Fruit fly (Drosophila melanogaster): ENCODE data around the gene SuUR.

DNA sequence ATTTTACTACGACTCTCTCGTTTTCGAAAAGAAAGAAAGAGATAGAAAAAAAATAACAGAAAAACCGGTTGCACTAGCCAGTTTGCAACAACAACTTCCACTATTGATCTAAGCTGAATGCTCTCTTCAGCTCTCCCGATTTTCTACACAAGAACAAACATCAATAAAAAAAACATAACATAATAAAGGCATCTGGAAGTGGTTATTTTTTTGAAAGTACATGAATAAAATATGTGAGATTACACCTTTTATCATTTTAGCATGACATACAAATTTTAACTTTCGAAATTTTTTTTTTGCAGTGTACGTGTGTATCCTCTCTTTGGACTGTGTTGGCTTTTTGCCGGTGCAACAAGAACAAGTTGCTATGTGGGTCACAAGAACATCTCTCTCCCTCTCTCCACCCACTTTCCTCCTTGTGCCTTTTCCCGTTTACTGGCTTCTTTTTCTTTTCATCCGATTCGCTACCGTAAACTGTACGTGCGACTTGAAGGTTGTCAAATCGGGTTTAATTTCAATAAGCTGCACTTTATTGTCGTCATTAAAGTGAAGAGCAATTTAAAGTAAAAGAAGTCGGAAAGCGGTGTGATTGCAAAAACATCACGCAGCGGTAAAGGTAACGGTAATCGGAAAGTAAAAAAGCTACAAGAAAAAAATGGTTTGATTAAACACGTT, 19.9 kb downstream of the SuUR start:
- TF ChIP-seq achi (GFP tag; optimal IDR thresholded peaks at IDR 0.05): peak; percentile 98
- TF ChIP-seq CG6163 (GFP tag; IDR thresholded peaks at IDR 0.05): peak; percentile 99
- TF ChIP-seq CG31627 (GFP tag; optimal IDR thresholded peaks at IDR 0.05): peak; percentile 87

All from whole organism, prepupa.